Worm (Caenorhabditis elegans) whole organism, early embryonic: Measurements from ENCODE around the gene tag-115.

Experiments
- B0310.2 ChIP-seq: sonication (generic microtip); optimal IDR thresholded peaks from 2 replicates; lab custom pipeline; 2016; ENCODE audit warnings: mild to moderate bottlenecking, missing genetic modification characterization, missing compliant biosample characterization
- F13C5.2 ChIP-seq: sonication (generic microtip); optimal IDR thresholded peaks from 2 replicates; lab custom pipeline; 2017; ENCODE audit warnings: mild to moderate bottlenecking, missing genetic modification characterization, inconsistent platforms, missing compliant biosample characterization
- aly-1 ChIP-seq: sonication (generic microtip); optimal IDR thresholded peaks from 2 replicates; lab custom pipeline; 2016; ENCODE audit warnings: missing genetic modification characterization, missing compliant biosample characterization
- ama-1 ChIP-seq: fragments of 150-350 bp; optimal IDR thresholded peaks from 2 replicates; lab custom pipeline; 2014
- ceh-13 ChIP-seq: fragments of 200-800 bp; sonication (Bioruptor generic); optimal IDR thresholded peaks from 2 replicates; lab custom pipeline; 2018; ENCODE audit warnings: mild to moderate bottlenecking, missing genetic modification characterization, missing compliant biosample characterization
- ceh-36 ChIP-seq: sonication (generic microtip); optimal IDR thresholded peaks from 2 replicates; lab custom pipeline; 2016; ENCODE audit warnings: missing genetic modification characterization, inconsistent platforms, missing compliant biosample characterization
- ets-7 ChIP-seq: sonication (generic microtip); optimal IDR thresholded peaks from 2 replicates; lab custom pipeline; 2016; ENCODE audit warnings: missing genotype, missing genetic modification characterization, missing compliant biosample characterization
- flt-1 ChIP-seq: fragments of 200-800 bp; sonication (Bioruptor generic); IDR thresholded peaks from 2 replicates; pipeline ENCODE4 v1.3.6; 2022; ENCODE audit warnings: missing genetic modification characterization, missing compliant biosample characterization
- hmbx-1 ChIP-seq: sonication (generic microtip); optimal IDR thresholded peaks from 2 replicates; lab custom pipeline; 2016; ENCODE audit warnings: mild to moderate bottlenecking, missing genetic modification characterization, missing compliant biosample characterization
- scrt-1 ChIP-seq: fragments of 200-800 bp; sonication (Bioruptor generic); IDR thresholded peaks from 2 replicates; pipeline ENCODE4 v1.3.6; 2022; ENCODE audit warnings: missing genetic modification characterization, missing compliant biosample characterization
- sea-1 ChIP-seq: fragments of 200-800 bp; sonication (Bioruptor generic); conservative IDR thresholded peaks from 2 replicates; pipeline ENCODE4 v1.3.6; 2022; ENCODE audit warnings: missing genetic modification characterization, missing compliant biosample characterization
- tbx-11 ChIP-seq: fragments of 200-800 bp; sonication (Bioruptor generic); IDR thresholded peaks from 2 replicates; pipeline ENCODE4 v1.3.6; 2022; ENCODE audit warnings: missing genetic modification characterization, missing compliant biosample characterization
- tbx-37 ChIP-seq: fragments of 200-800 bp; sonication (Bioruptor generic); conservative IDR thresholded peaks from 2 replicates; pipeline ENCODE4 v1.3.6; 2022; ENCODE audit warnings: missing genetic modification reagents, missing genetic modification characterization, missing compliant biosample characterization

- no peak for TF ChIP-seq scrt-1 (GFP tag; lab: Robert Waterston, UW)
- TF ChIP-seq ceh-13 (GFP tag; lab: Kevin White, UChicago): no peak
- TF ChIP-seq ceh-36 (tag; lab: Kevin White, UChicago): no peak
- TF ChIP-seq flt-1 (GFP tag; lab: Robert Waterston, UW): no peak
- TF ChIP-seq tbx-11: no peak
- TF ChIP-seq F13C5.2 (tag; lab: Kevin White, UChicago): no peak
- TF ChIP-seq ama-1 (lab: Kevin White, UChicago): no peak
- no peak for TF ChIP-seq ets-7 (tag; lab: Kevin White, UChicago)
- no peak for TF ChIP-seq B0310.2 (tag; lab: Kevin White, UChicago)
- TF ChIP-seq sea-1 (GFP tag; lab: Robert Waterston, UW): no peak
- no peak for TF ChIP-seq aly-1 (tag; lab: Kevin White, UChicago)
- TF ChIP-seq hmbx-1 (tag; lab: Kevin White, UChicago): no peak
- TF ChIP-seq tbx-37 (GFP tag; lab: Robert Waterston, UW): no peak
Measured at ce11 chrIV:13253841-13254240, 14.6 kb upstream of the tag-115 start, which contains the start of gene ttr-45.
